Fruit fly (Drosophila melanogaster): ENCODE measurements around the gene CG12605.
A peak's percentile ranks its signal among the peaks of the same experiment; 100 is the strongest.

Gene CG12605

DNA sequence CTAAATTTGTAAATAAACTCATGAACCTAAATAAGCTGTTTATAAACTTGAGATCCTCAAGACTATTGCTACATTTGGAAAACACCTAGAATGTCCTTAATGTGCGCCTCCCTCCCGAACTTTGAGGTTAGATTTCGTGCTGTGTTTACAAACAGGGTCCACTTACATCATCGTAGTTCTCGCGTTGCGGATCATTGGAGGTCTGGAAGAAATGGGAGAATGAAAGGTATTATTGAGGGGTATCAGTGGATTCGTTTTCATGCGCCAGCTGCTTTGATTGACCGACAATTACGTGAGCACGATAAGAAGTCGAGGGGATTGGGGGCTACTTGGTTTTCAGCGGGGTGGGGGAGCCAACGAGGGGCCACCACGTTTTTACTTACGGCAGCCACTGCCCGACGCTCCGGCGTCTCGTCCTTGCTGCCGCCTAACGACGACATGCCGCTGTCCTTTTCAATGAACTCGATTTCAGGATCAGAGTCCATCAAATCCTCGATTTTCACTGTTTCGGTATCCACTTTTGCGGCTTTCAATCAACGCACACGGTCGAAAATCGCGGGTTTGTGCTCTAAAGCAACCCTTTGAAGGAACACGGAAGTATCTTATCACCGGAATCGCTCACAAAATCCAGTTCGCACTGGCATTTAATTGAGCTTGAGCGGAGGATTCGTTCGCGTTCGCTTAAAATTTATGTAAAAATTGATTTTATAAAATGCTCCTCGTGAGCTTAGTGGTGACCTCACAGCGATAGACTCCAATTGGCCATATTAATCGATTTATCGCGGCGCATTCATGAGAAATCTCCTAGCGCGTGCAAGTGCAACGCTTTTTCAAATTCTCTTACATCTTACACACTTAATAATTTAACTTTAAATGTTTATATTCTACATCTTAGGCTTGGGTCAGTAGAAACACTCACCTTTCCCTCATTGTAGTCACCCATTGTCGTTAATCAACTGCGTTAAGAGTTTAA is 55.4 kb downstream of the CG12605 start (continued):
- no peak for TF ChIP-seq dan (GFP tag; IDR thresholded peaks at IDR 0.05)
- TF ChIP-seq CG1529 (GFP tag; optimal IDR thresholded peaks at IDR 0.05), result no peak
- TF ChIP-seq Scr (GFP tag; IDR thresholded peaks at IDR 0.05; ENCODE audit: partially characterized antibody), result peak; percentile 55
- TF ChIP-seq CG10543 (GFP tag; optimal IDR thresholded peaks at IDR 0.05), result no peak
- peak; percentile 35 for TF ChIP-seq Sin3A (optimal IDR thresholded peaks at IDR 0.05)
- peak; percentile 41 for TF ChIP-seq dm (GFP tag; optimal IDR thresholded peaks at IDR 0.05)
- TF ChIP-seq ham (GFP tag; IDR thresholded peaks at IDR 0.05), result no peak
- TF ChIP-seq amos (GFP tag; IDR thresholded peaks at IDR 0.05; ENCODE audit: partially characterized antibody), result peak; percentile 61; the same call in 1 of the 2 replicates
- TF ChIP-seq her (GFP tag; optimal IDR thresholded peaks at IDR 0.05), result peak; percentile 99
- peak; percentile 35; the same call in 1 of the 3 replicates for TF ChIP-seq CG14860 (GFP tag; IDR thresholded peaks at IDR 0.05; ENCODE audit: partially characterized antibody)
- TF ChIP-seq CG2712 (tag; optimal IDR thresholded peaks at IDR 0.05), result peak; percentile 40
- peak; percentile 20 for TF ChIP-seq HmgZ (tag; optimal IDR thresholded peaks at IDR 0.05)
- peak; percentile 64; the same call in 2 of the 3 replicates for TF ChIP-seq HLH4C (GFP tag; IDR thresholded peaks at IDR 0.05; ENCODE audit: partially characterized antibody)

DNA sequence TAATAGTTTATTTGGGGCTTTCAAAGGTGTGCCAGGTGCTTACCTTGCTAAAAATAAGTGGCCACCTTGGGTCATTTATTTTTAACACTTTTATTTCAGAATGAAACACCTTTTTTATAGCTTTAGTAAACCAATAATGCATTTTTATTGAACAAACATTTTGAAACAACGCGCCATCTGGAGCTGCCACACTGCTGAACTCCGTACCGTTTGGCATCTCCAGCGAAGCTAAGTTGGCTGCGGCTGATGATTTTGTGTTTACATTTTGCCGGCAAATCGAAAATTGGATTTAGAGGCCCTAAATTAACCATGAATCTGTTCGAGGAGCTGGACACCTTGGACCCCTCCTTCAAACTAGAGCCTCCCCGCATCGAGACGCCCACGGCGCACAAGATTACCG is 59.5 kb downstream of the CG12605 start, which contains the start of gene ida:
ida (plus strand) TSS at position 234 of the 400 bp plus-strand sequence.
- TF ChIP-seq Myb (GFP tag; optimal IDR thresholded peaks at IDR 0.05) (peak; percentile 64), nau (GFP tag; optimal IDR thresholded peaks at IDR 0.05) (no peak), CG8290 (GFP tag; optimal IDR thresholded peaks at IDR 0.05) (no peak), CG8290 (tag; optimal IDR thresholded peaks at IDR 0.05) (no peak), Rfx (GFP tag; IDR thresholded peaks at IDR 0.05) (peak; percentile 24; the same call in 1 of the 2 replicates), HmgD (GFP tag; optimal IDR thresholded peaks at IDR 0.05) (peak; percentile 19), CHES-1-like (GFP tag; optimal IDR thresholded peaks at IDR 0.05) (peak; percentile 33), Spps (tag; optimal IDR thresholded peaks at IDR 0.05) (no peak), onecut (GFP tag; IDR thresholded peaks at IDR 0.05) (peak; percentile 18; the same call in 1 of the 2 replicates), Lhr (GFP tag; optimal IDR thresholded peaks at IDR 0.05) (peak; percentile 7), her (GFP tag; optimal IDR thresholded peaks at IDR 0.05) (peak; percentile 41), CoRest (tag; optimal IDR thresholded peaks at IDR 0.05) (peak; percentile 12), CG30431 (GFP tag; optimal IDR thresholded peaks at IDR 0.05) (no peak), BEAF-32 (GFP tag; optimal IDR thresholded peaks at IDR 0.05) (peak; percentile 37), tio (GFP tag; optimal IDR thresholded peaks at IDR 0.05) (no peak), CG7987 (GFP tag; optimal IDR thresholded peaks at IDR 0.05) (peak; percentile 6), Dp (GFP tag; optimal IDR thresholded peaks at IDR 0.05) (peak; percentile 99), Bgb (GFP tag; IDR thresholded peaks at IDR 0.05; ENCODE audit: partially characterized antibody) (peak; percentile 39; the same call in 1 of the 2 replicates), CG3847 (GFP tag; IDR thresholded peaks at IDR 0.05) (peak; percentile 90), CG10267 (tag; optimal IDR thresholded peaks at IDR 0.05) (peak; percentile 14), nom (GFP tag; optimal IDR thresholded peaks at IDR 0.05) (peak; percentile 13), CG34224 (GFP tag; IDR thresholded peaks at IDR 0.05; ENCODE audit: partially characterized antibody) (peak; percentile 26; the same call in 1 of the 3 replicates), maf-S (GFP tag; optimal IDR thresholded peaks at IDR 0.05) (no peak), stwl (tag; optimal IDR thresholded peaks at IDR 0.05) (peak; percentile 36), chinmo (GFP tag; IDR thresholded peaks at IDR 0.05; ENCODE audit: partially characterized antibody) (0 out of 4 replicates have a peak, but pooled peaks have one; percentile 59), CG13296 (GFP tag; optimal IDR thresholded peaks at IDR 0.05) (peak; percentile 1), Dll (GFP tag; IDR thresholded peaks at IDR 0.05; ENCODE audit: partially characterized antibody) (0 out of 4 replicates have a peak, but pooled peaks have one; percentile 23), gfzf (GFP tag; optimal IDR thresholded peaks at IDR 0.05) (peak; percentile 47), Sry-δ (GFP tag; optimal IDR thresholded peaks at IDR 0.05) (peak; percentile 35), CG15601 (tag; optimal IDR thresholded peaks at IDR 0.05) (peak; percentile 8), bcd (GFP tag; optimal IDR thresholded peaks at IDR 0.05) (no peak), Ets97D (GFP tag; optimal IDR thresholded peaks at IDR 0.05) (peak; percentile 84), nerfin-2 (GFP tag; IDR thresholded peaks at IDR 0.05; ENCODE audit: partially characterized antibody) (no peak), phol (tag; optimal IDR thresholded peaks at IDR 0.05) (peak; percentile 31)
